Fruit fly (Drosophila melanogaster) whole organism, embryonic: ENCODE data around the gene CG6511.

ENCODE experiments used
- B-H2 ChIP-seq: fragments of 200-800 bp; sonication (Bioruptor generic); optimal IDR thresholded peaks from 2 replicates; lab custom pipeline; 2018; ENCODE audit warnings: missing biosample characterization, mild to moderate bottlenecking, missing genetic modification characterization
- BtbVII ChIP-seq: fragments of 200-800 bp; sonication (Bioruptor generic); optimal IDR thresholded peaks from 3 replicates; lab custom pipeline; 2017; ENCODE audit warnings: missing biosample characterization, mild to moderate bottlenecking, missing genetic modification characterization
- CG10267 ChIP-seq: fragments of 200-800 bp; sonication (Bioruptor generic); optimal IDR thresholded peaks from 2 replicates; lab custom pipeline; 2018; ENCODE audit warnings: missing biosample characterization, mild to moderate bottlenecking, missing genetic modification characterization, moderate library complexity
- CG11398 ChIP-seq: fragments of 200-800 bp; sonication (Bioruptor generic); optimal IDR thresholded peaks from 2 replicates; lab custom pipeline; 2016; ENCODE audit warnings: missing biosample characterization, missing genetic modification characterization
- CG15479 ChIP-seq: fragments of 200-800 bp; sonication (Bioruptor generic); optimal IDR thresholded peaks from 3 replicates; lab custom pipeline; 2019; ENCODE audit warnings: missing biosample characterization, mild to moderate bottlenecking, missing genetic modification characterization, moderate library complexity
- CG33557 ChIP-seq: fragments of 200-800 bp; sonication (Bioruptor generic); optimal IDR thresholded peaks from 2 replicates; lab custom pipeline; 2019; ENCODE audit warnings: missing biosample characterization, mild to moderate bottlenecking, missing genetic modification characterization, moderate library complexity
- NC2α ChIP-seq: fragments of 200-800 bp; sonication (Bioruptor generic); optimal IDR thresholded peaks from 2 replicates; lab custom pipeline; 2016; ENCODE audit warnings: missing biosample characterization, missing genetic modification characterization
- Scr ChIP-seq: fragments of 200-800 bp; sonication (Bioruptor generic); IDR thresholded peaks from 2 replicates; pipeline ENCODE4 v1.3.6; 2022; ENCODE audit warnings: missing biosample characterization, missing genetic modification characterization; ENCODE audit not compliant: partially characterized antibody
- Sox100B ChIP-seq: fragments of 200-800 bp; sonication (Bioruptor generic); optimal IDR thresholded peaks from 3 replicates; lab custom pipeline; 2018; ENCODE audit warnings: missing biosample characterization, mild to moderate bottlenecking, missing genetic modification characterization
- cato ChIP-seq: fragments of 200-800 bp; sonication (Bioruptor generic); optimal IDR thresholded peaks from 2 replicates; lab custom pipeline; 2016; ENCODE audit warnings: missing biosample characterization, missing genetic modification characterization, borderline replicate concordance
- hbn ChIP-seq: fragments of 200-800 bp; sonication (Bioruptor generic); IDR thresholded peaks from 2 replicates; pipeline ENCODE4 v1.3.6; 2022; ENCODE audit warnings: missing biosample characterization, missing genetic modification characterization; ENCODE audit not compliant: partially characterized antibody
- pan ChIP-seq, 4 experiments: fragments of >200 bp in 3 of 4; fragments of 200-800 bp in 1 of 4; sonication (Bioruptor generic) in 1 of 4; optimal IDR thresholded peaks in 3 of 4; IDR thresholded peaks in 1 of 4; 2 replicates each; pipeline versions ENCODE4 v1.3.6 to Lab custom; 2017 to 2022; ENCODE audit warnings: missing biosample characterization in 2 of 4, missing genetic modification characterization in 2 of 4, mixed read lengths in 1 of 4
- psq ChIP-seq: fragments of 200-800 bp; sonication (Bioruptor generic); optimal IDR thresholded peaks from 2 replicates; lab custom pipeline; 2017; ENCODE audit warnings: missing biosample characterization, missing genetic modification characterization

dm6 chr3L:8680353-8680752, 40.8 kb upstream of the CG6511 start:
- no peak for TF ChIP-seq NC2α (GFP tag; lab: Kevin White, UChicago)
- no peak for TF ChIP-seq Scr (GFP tag; lab: Robert Waterston, UW)
- TF ChIP-seq BtbVII (GFP tag; lab: Kevin White, UChicago) = no peak
- TF ChIP-seq B-H2 = no peak
- TF ChIP-seq psq (GFP tag; lab: Kevin White, UChicago) = no peak
- TF ChIP-seq pan (optimal IDR thresholded peaks at IDR 0.05; lab: Kevin White, UChicago) = no peak
- TF ChIP-seq pan (GFP tag; optimal IDR thresholded peaks at IDR 0.05 in 1 of 2, IDR thresholded peaks at IDR 0.05 in 1 of 2) = no peak
- TF ChIP-seq CG10267 (tag; lab: Kevin White, UChicago) = no peak
- TF ChIP-seq CG15479 (GFP tag; lab: Kevin White, UChicago) = no peak
- TF ChIP-seq cato = no peak
- TF ChIP-seq Sox100B (GFP tag; lab: Kevin White, UChicago) = no peak
- TF ChIP-seq CG11398 (GFP tag; lab: Kevin White, UChicago) = no peak
- TF ChIP-seq hbn (GFP tag; lab: Robert Waterston, UW) = no peak
- no peak for TF ChIP-seq CG33557 (GFP tag; lab: Kevin White, UChicago)
